Worm (Caenorhabditis elegans): Measurements from ENCODE around the gene unc-71.

- TF ChIP-seq ztf-18 (tag; optimal IDR thresholded peaks at IDR 0.05) (no peak), lsy-27 (tag; optimal IDR thresholded peaks at IDR 0.05; ENCODE audit: borderline replicate concordance, insufficient read depth) (no peak), attf-5 (GFP tag; optimal IDR thresholded peaks at IDR 0.05) (no peak), cebp-2 (GFP tag; IDR thresholded peaks at IDR 0.05) (no peak), Y67H2A.10 (GFP tag; conservative IDR thresholded peaks at IDR 0.05) (no peak), lin-40 (tag; optimal IDR thresholded peaks at IDR 0.05) (no peak), madf-6 (GFP tag; IDR thresholded peaks at IDR 0.05) (no peak), him-1 (tag; optimal IDR thresholded peaks at IDR 0.05) (no peak), F57C9.4 (tag; optimal IDR thresholded peaks at IDR 0.05) (no peak)
These were observed 38.0 kb upstream of the unc-71 start, which contains the start of gene Y37D8A.19 for ce11 chrIII:12929573-12929972.

Data from whole organism, young adult.